Worm (Caenorhabditis elegans) whole organism, L2 larva: ENCODE results near the gene F09A5.3.

ENCODE experiments used
- ama-1 ChIP-seq: fragments of 150-350 bp; optimal IDR thresholded peaks from 2 replicates; lab custom pipeline; 2018; ENCODE audit warnings: inconsistent platforms
- lin-13 ChIP-seq: fragments of 150-350 bp; optimal IDR thresholded peaks from 2 replicates; lab custom pipeline; 2014; ENCODE audit warnings: missing biosample characterization, missing genetic modification reagents, missing genetic modification characterization
- unc-62 ChIP-seq: fragments of 150-350 bp; optimal IDR thresholded peaks from 2 replicates; lab custom pipeline; 2014; ENCODE audit warnings: missing biosample characterization, missing genetic modification reagents, missing genetic modification characterization

ce11 chrX:13106177-13106761 lies 35.1 kb upstream of the F09A5.3 start:
- TF ChIP-seq ama-1 (lab: Kevin White, UChicago) (no peak), unc-62 (GFP tag; lab: Kevin White, UChicago) (no peak), lin-13 (GFP tag; lab: Kevin White, UChicago) (no peak)
